Fruit fly (Drosophila melanogaster) whole organism, embryonic: ENCODE measurements around the gene nolo.

ENCODE experiments used
- Adf1 ChIP-seq: fragments of 200-800 bp; sonication (Bioruptor generic); IDR thresholded peaks from 2 replicates; pipeline ENCODE4 v1.3.6; 2022; ENCODE audit warnings: missing biosample characterization, missing genetic modification characterization
- CG10267 ChIP-seq: fragments of 200-800 bp; sonication (Bioruptor generic); optimal IDR thresholded peaks from 2 replicates; lab custom pipeline; 2018; ENCODE audit warnings: missing biosample characterization, mild to moderate bottlenecking, missing genetic modification characterization, moderate library complexity
- CG11504 ChIP-seq: fragments of 200-800 bp; sonication (Bioruptor generic); optimal IDR thresholded peaks from 3 replicates; lab custom pipeline; 2019; ENCODE audit warnings: missing biosample characterization, mild to moderate bottlenecking, missing genetic modification characterization, moderate library complexity
- CG13287 ChIP-seq: fragments of 200-800 bp; sonication (Bioruptor generic); IDR thresholded peaks from 2 replicates; pipeline ENCODE4 v1.3.6; 2022; ENCODE audit warnings: missing biosample characterization, missing genetic modification characterization; ENCODE audit not compliant: partially characterized antibody
- CG14860 ChIP-seq: fragments of 200-800 bp; sonication (Bioruptor generic); IDR thresholded peaks from 3 replicates; pipeline ENCODE4 v1.3.6; 2022; ENCODE audit warnings: missing biosample characterization, missing genetic modification characterization; ENCODE audit not compliant: partially characterized antibody
- CG1602 ChIP-seq: fragments of 200-800 bp; sonication (Bioruptor generic); optimal IDR thresholded peaks from 3 replicates; lab custom pipeline; 2016; ENCODE audit warnings: missing biosample characterization, missing genetic modification characterization
- CG1603 ChIP-seq: fragments of 200-800 bp; sonication (Bioruptor generic); optimal IDR thresholded peaks from 2 replicates; lab custom pipeline; 2019; ENCODE audit warnings: missing biosample characterization, mild to moderate bottlenecking, missing genetic modification characterization, moderate library complexity
- CG2116 ChIP-seq: fragments of 200-800 bp; sonication (Bioruptor generic); optimal IDR thresholded peaks from 3 replicates; lab custom pipeline; 2018; ENCODE audit warnings: missing biosample characterization, mild to moderate bottlenecking, missing genetic modification characterization
- CG2120 ChIP-seq: fragments of 200-800 bp; sonication (Bioruptor generic); optimal IDR thresholded peaks from 3 replicates; lab custom pipeline; 2016; ENCODE audit warnings: missing biosample characterization, missing genetic modification characterization
- CG4730 ChIP-seq: fragments of 200-800 bp; sonication (Bioruptor generic); IDR thresholded peaks from 2 replicates; pipeline ENCODE4 v1.3.6; 2022; ENCODE audit warnings: missing biosample characterization, missing genetic modification characterization
- CG6791 ChIP-seq: fragments of 200-800 bp; sonication (Bioruptor generic); IDR thresholded peaks from 3 replicates; pipeline ENCODE4 v1.3.6; 2022; ENCODE audit warnings: missing biosample characterization, missing genetic modification characterization; ENCODE audit not compliant: partially characterized antibody
- CG7963 ChIP-seq: fragments of 200-800 bp; sonication (Bioruptor generic); IDR thresholded peaks from 3 replicates; pipeline ENCODE4 v1.3.6; 2022; ENCODE audit warnings: missing biosample characterization, missing genetic modification characterization; ENCODE audit not compliant: partially characterized antibody
- CG7987 ChIP-seq: fragments of 200-800 bp; sonication (Bioruptor generic); optimal IDR thresholded peaks from 2 replicates; lab custom pipeline; 2018; ENCODE audit warnings: missing biosample characterization, mild to moderate bottlenecking, missing genetic modification characterization, moderate library complexity
- CG8089 ChIP-seq: fragments of 200-800 bp; sonication (Bioruptor generic); optimal IDR thresholded peaks from 3 replicates; lab custom pipeline; 2016; ENCODE audit warnings: missing biosample characterization, missing genetic modification characterization
- CG9797 ChIP-seq: fragments of 200-800 bp; sonication (Bioruptor generic); optimal IDR thresholded peaks from 3 replicates; lab custom pipeline; 2018; ENCODE audit warnings: missing biosample characterization, mild to moderate bottlenecking, missing genetic modification characterization
- CHES-1-like ChIP-seq: fragments of 200-800 bp; sonication (Bioruptor generic); optimal IDR thresholded peaks from 2 replicates; lab custom pipeline; 2016; ENCODE audit warnings: missing biosample characterization, missing genetic modification characterization
- Chrac-16 ChIP-seq: fragments of 200-800 bp; sonication (Bioruptor generic); optimal IDR thresholded peaks from 3 replicates; lab custom pipeline; 2016; ENCODE audit warnings: missing biosample characterization, missing genetic modification characterization
- CoRest ChIP-seq: fragments of 200-800 bp; sonication (Bioruptor generic); optimal IDR thresholded peaks from 3 replicates; lab custom pipeline; 2018; ENCODE audit warnings: missing biosample characterization, mild to moderate bottlenecking, missing genetic modification characterization, moderate library complexity
- D19A ChIP-seq: fragments of 200-800 bp; optimal IDR thresholded peaks from 3 replicates; lab custom pipeline; 2019; ENCODE audit warnings: missing biosample characterization, mild to moderate bottlenecking, missing genetic modification characterization, moderate library complexity
- D19B ChIP-seq: fragments of 200-800 bp; sonication (Bioruptor generic); optimal IDR thresholded peaks from 2 replicates; lab custom pipeline; 2017; ENCODE audit warnings: missing biosample characterization, mild to moderate bottlenecking, missing genetic modification characterization
- E2f1 ChIP-seq: fragments of 200-800 bp; sonication (Bioruptor generic); IDR thresholded peaks from 2 replicates; pipeline ENCODE4 v1.3.6; 2022; ENCODE audit warnings: missing biosample characterization, missing genetic modification characterization
- HLH4C ChIP-seq: fragments of 200-800 bp; sonication (Bioruptor generic); IDR thresholded peaks from 3 replicates; pipeline ENCODE4 v1.3.6; 2022; ENCODE audit warnings: missing biosample characterization, missing genetic modification characterization; ENCODE audit not compliant: partially characterized antibody
- HLH54F ChIP-seq: fragments of 200-800 bp; sonication (Bioruptor generic); optimal IDR thresholded peaks from 3 replicates; lab custom pipeline; 2016; ENCODE audit warnings: missing biosample characterization, missing genetic modification characterization
- Hmr ChIP-seq: fragments of 200-800 bp; sonication (Bioruptor generic); optimal IDR thresholded peaks from 3 replicates; lab custom pipeline; 2017; ENCODE audit warnings: mild to moderate bottlenecking, missing biosample characterization, missing genetic modification reagents, missing genetic modification characterization
- Hmx ChIP-seq: fragments of 200-800 bp; sonication (Bioruptor generic); optimal IDR thresholded peaks from 2 replicates; lab custom pipeline; 2016; ENCODE audit warnings: missing biosample characterization, missing genetic modification characterization
- Lhr ChIP-seq: fragments of 200-800 bp; sonication (Bioruptor generic); optimal IDR thresholded peaks from 3 replicates; lab custom pipeline; 2017; ENCODE audit warnings: mild to moderate bottlenecking, missing biosample characterization, missing genetic modification reagents, missing genetic modification characterization
- Max ChIP-seq: fragments of 200-800 bp; sonication (Bioruptor generic); optimal IDR thresholded peaks from 2 replicates; lab custom pipeline; 2016; ENCODE audit warnings: missing biosample characterization, mild to moderate bottlenecking, missing genetic modification characterization
- Mes4 ChIP-seq: fragments of 200-800 bp; sonication (Bioruptor generic); optimal IDR thresholded peaks from 2 replicates; lab custom pipeline; 2016; ENCODE audit warnings: missing biosample characterization, missing genetic modification characterization
- Myb ChIP-seq: fragments of 200-800 bp; sonication (Bioruptor generic); optimal IDR thresholded peaks from 2 replicates; lab custom pipeline; 2016; ENCODE audit warnings: missing biosample characterization, missing genetic modification characterization
- Pdp1 ChIP-seq, 2 experiments: fragments of 200-800 bp; sonication (Bioruptor generic); optimal IDR thresholded peaks; 3 replicates each; lab custom pipeline; 2016; ENCODE audit warnings: missing biosample characterization in 2 of 2, missing genetic modification characterization in 2 of 2, mild to moderate bottlenecking in 1 of 2, moderate library complexity in 1 of 2
- Side ChIP-seq: fragments of 200-800 bp; sonication (Bioruptor generic); optimal IDR thresholded peaks from 2 replicates; lab custom pipeline; 2016; ENCODE audit warnings: missing biosample characterization, missing genetic modification characterization
- Sox102F ChIP-seq: fragments of 200-800 bp; sonication (Bioruptor generic); optimal IDR thresholded peaks from 2 replicates; lab custom pipeline; 2018; ENCODE audit warnings: missing biosample characterization, mild to moderate bottlenecking, missing genetic modification characterization, moderate library complexity
- YL-1 ChIP-seq: fragments of 200-800 bp; sonication (Bioruptor generic); optimal IDR thresholded peaks from 3 replicates; lab custom pipeline; 2017; ENCODE audit warnings: missing biosample characterization, mild to moderate bottlenecking, missing genetic modification characterization
- cato ChIP-seq: fragments of 200-800 bp; sonication (Bioruptor generic); optimal IDR thresholded peaks from 2 replicates; lab custom pipeline; 2016; ENCODE audit warnings: missing biosample characterization, missing genetic modification characterization, borderline replicate concordance
- chm ChIP-seq: fragments of 200-800 bp; sonication (Bioruptor generic); IDR thresholded peaks from 2 replicates; pipeline ENCODE4 v1.3.6; 2022; ENCODE audit warnings: missing biosample characterization, missing genetic modification characterization
- gem ChIP-seq: fragments of 200-800 bp; sonication (Bioruptor generic); optimal IDR thresholded peaks from 2 replicates; lab custom pipeline; 2019; ENCODE audit warnings: missing biosample characterization, mild to moderate bottlenecking, missing genetic modification characterization, moderate library complexity
- gfzf ChIP-seq: fragments of 200-800 bp; sonication (Bioruptor generic); optimal IDR thresholded peaks from 2 replicates; lab custom pipeline; 2016; ENCODE audit warnings: missing biosample characterization, mild to moderate bottlenecking, missing genetic modification characterization, moderate library complexity
- grn ChIP-seq: fragments of 200-800 bp; sonication (Bioruptor generic); optimal IDR thresholded peaks from 3 replicates; lab custom pipeline; 2017; ENCODE audit warnings: missing biosample characterization, missing genetic modification characterization
- gt ChIP-seq: fragments of 200-800 bp; sonication (Bioruptor generic); IDR thresholded peaks from 2 replicates; pipeline ENCODE4 v1.3.6; 2022; ENCODE audit warnings: missing biosample characterization, missing genetic modification characterization
- hbn ChIP-seq: fragments of 200-800 bp; sonication (Bioruptor generic); IDR thresholded peaks from 2 replicates; pipeline ENCODE4 v1.3.6; 2022; ENCODE audit warnings: missing biosample characterization, missing genetic modification characterization; ENCODE audit not compliant: partially characterized antibody
- inv ChIP-seq: fragments of 200-800 bp; sonication (Bioruptor generic); IDR thresholded peaks from 2 replicates; pipeline ENCODE4 v1.3.6; 2022; ENCODE audit warnings: missing biosample characterization, missing genetic modification characterization; ENCODE audit not compliant: partially characterized antibody
- mam ChIP-seq: fragments of 200-800 bp; sonication (Bioruptor generic); optimal IDR thresholded peaks from 3 replicates; lab custom pipeline; 2016; ENCODE audit warnings: missing biosample characterization, missing genetic modification characterization
- nerfin-2 ChIP-seq: fragments of 200-800 bp; sonication (Bioruptor generic); IDR thresholded peaks from 2 replicates; pipeline ENCODE4 v1.3.6; 2022; ENCODE audit warnings: missing biosample characterization, missing genetic modification characterization; ENCODE audit not compliant: partially characterized antibody
- phol ChIP-seq: fragments of 200-800 bp; sonication (Bioruptor generic); optimal IDR thresholded peaks from 3 replicates; lab custom pipeline; 2018; ENCODE audit warnings: missing biosample characterization, mild to moderate bottlenecking, missing genetic modification characterization, moderate library complexity
- schlank ChIP-seq: fragments of 200-800 bp; sonication (Bioruptor generic); optimal IDR thresholded peaks from 2 replicates; lab custom pipeline; 2018; ENCODE audit warnings: missing biosample characterization, mild to moderate bottlenecking, missing genetic modification characterization
- sens ChIP-seq: fragments of 200-800 bp; sonication (Bioruptor generic); peaks from one replicate; lab custom pipeline; 2016; ENCODE audit warnings: missing biosample characterization, missing genetic modification characterization
- sima ChIP-seq: fragments of 200-800 bp; sonication (Bioruptor generic); optimal IDR thresholded peaks from 2 replicates; lab custom pipeline; 2016; ENCODE audit warnings: missing biosample characterization, missing genetic modification characterization
- stwl ChIP-seq: fragments of 200-800 bp; sonication (Bioruptor generic); optimal IDR thresholded peaks from 3 replicates; lab custom pipeline; 2018; ENCODE audit warnings: missing biosample characterization, mild to moderate bottlenecking, missing genetic modification characterization, moderate library complexity
- zfh1 ChIP-seq: fragments of 200-800 bp; sonication (Bioruptor generic); IDR thresholded peaks from 3 replicates; pipeline ENCODE4 v1.3.6; 2022; ENCODE audit warnings: missing biosample characterization, missing genetic modification characterization

The nolo gene

DNA sequence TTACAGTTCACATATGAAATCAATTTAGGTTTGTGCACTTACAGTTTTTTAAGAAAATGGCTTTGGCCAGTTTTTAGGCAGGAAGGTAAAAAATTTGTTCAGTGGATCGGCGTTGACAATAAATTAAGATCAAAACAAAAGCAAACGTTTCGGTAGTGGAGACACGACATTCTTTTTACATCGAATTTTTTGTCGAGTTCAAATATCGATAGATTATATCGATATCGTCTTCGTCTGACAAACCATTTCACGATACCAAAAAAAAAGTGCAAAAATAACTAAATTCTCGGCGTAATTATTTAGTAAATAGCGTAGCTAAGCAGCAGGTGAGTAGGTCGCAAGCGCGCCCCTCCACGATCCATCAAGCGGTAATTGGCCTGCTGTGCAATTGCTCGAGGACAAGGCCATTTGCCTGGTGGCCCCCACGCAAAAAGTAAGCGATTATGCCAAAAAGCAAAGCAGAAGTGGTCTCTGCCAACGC, 25.3 kb upstream of the nolo start, which contains the start of gene Cul2 (continued):
- TF ChIP-seq Mes4 (GFP tag; lab: Kevin White, UChicago) (peak; percentile 19), Myb (GFP tag; lab: Kevin White, UChicago) (peak; percentile 35), CG13287 (GFP tag; lab: Robert Waterston, UW) (peak; percentile 83), Max (no peak), D19A (tag; lab: Kevin White, UChicago) (peak; percentile 28), cato (peak; percentile 11), E2f1 (GFP tag; lab: Robert Waterston, UW) (no peak), zfh1 (GFP tag; lab: Robert Waterston, UW) (0 out of 3 replicates have a peak, but pooled peaks have one; percentile 24), Hmr (GFP tag; lab: Kevin White, UChicago) (no peak), CG1603 (tag; lab: Kevin White, UChicago) (peak; percentile 71), phol (tag; lab: Kevin White, UChicago) (peak; percentile 63), sens (peak; percentile 81), gfzf (GFP tag; lab: Kevin White, UChicago) (peak; percentile 31), CG14860 (GFP tag; lab: Robert Waterston, UW) (peak; percentile 81), CG7963 (GFP tag; lab: Robert Waterston, UW) (peak; percentile 69; the same call in 2 of the 3 replicates), CG2120 (GFP tag; lab: Kevin White, UChicago) (peak; percentile 60), D19B (peak; percentile 8), CG8089 (GFP tag; lab: Kevin White, UChicago) (peak; percentile 37), CG4730 (GFP tag; lab: Robert Waterston, UW) (no peak), CG1602 (peak; percentile 34), HLH54F (GFP tag; lab: Kevin White, UChicago) (peak; percentile 52), CG11504 (no peak), CG7987 (GFP tag; lab: Kevin White, UChicago) (no peak), Lhr (GFP tag; lab: Kevin White, UChicago) (peak; percentile 68), YL-1 (GFP tag; lab: Kevin White, UChicago) (peak; percentile 60), CG6791 (GFP tag; lab: Robert Waterston, UW) (peak; percentile 90), CG9797 (no peak), Sox102F (no peak), nerfin-2 (peak; percentile 65), Side (GFP tag; lab: Kevin White, UChicago) (peak; percentile 6), chm (no peak), Hmx (peak; percentile 11), grn (GFP tag; lab: Kevin White, UChicago) (no peak), Adf1 (GFP tag; lab: Robert Waterston, UW) (no peak), CG10267 (tag; lab: Kevin White, UChicago) (peak; percentile 57), CG2116 (GFP tag; lab: Kevin White, UChicago) (peak; percentile 57), mam (GFP tag; lab: Kevin White, UChicago) (peak; percentile 45), Chrac-16 (GFP tag; lab: Kevin White, UChicago) (peak; percentile 41), schlank (tag; lab: Kevin White, UChicago) (no peak), HLH4C (GFP tag; lab: Robert Waterston, UW) (peak; percentile 80), gem (peak; percentile 65), hbn (GFP tag; lab: Robert Waterston, UW) (peak; percentile 69; the same call in 1 of the 2 replicates), stwl (tag; lab: Kevin White, UChicago) (peak; percentile 67), inv (peak; percentile 75), sima (GFP tag; lab: Kevin White, UChicago) (no peak), Pdp1 (GFP tag; optimal IDR thresholded peaks at IDR 0.05; lab: Kevin White, UChicago) (peak in 1 of 2 experiments; percentile 28), CHES-1-like (GFP tag; lab: Kevin White, UChicago) (peak; percentile 63), CoRest (tag; lab: Kevin White, UChicago) (peak; percentile 62), gt (GFP tag; lab: Robert Waterston, UW) (no peak)
